Worm (Caenorhabditis elegans): ENCODE results near the gene grl-31.

- no peak for TF ChIP-seq ama-1 (optimal IDR thresholded peaks at IDR 0.05)
- no peak for TF ChIP-seq elt-4 (tag; optimal IDR thresholded peaks at IDR 0.05)
- TF ChIP-seq tbx-2 (tag; optimal IDR thresholded peaks at IDR 0.05) = no peak
- no peak for TF ChIP-seq fkh-10 (GFP tag; optimal IDR thresholded peaks at IDR 0.05)
Observed at ce11 chrV:3543344-3543743, 14.2 kb downstream of the grl-31 start, which contains the start of gene nhr-222.
